Fruit fly (Drosophila melanogaster) whole organism, embryonic: ENCODE results near the gene brat.

Source experiments
- BEAF-32 ChIP-seq: fragments of 200-800 bp; sonication (Bioruptor generic); optimal IDR thresholded peaks from 3 replicates; lab custom pipeline; 2017; ENCODE audit warnings: missing biosample characterization, missing genetic modification characterization, mild to moderate bottlenecking, moderate library complexity, missing genetic modification reagents
- BtbVII ChIP-seq: fragments of 200-800 bp; sonication (Bioruptor generic); optimal IDR thresholded peaks from 3 replicates; lab custom pipeline; 2017; ENCODE audit warnings: missing biosample characterization, mild to moderate bottlenecking, missing genetic modification characterization
- C15 ChIP-seq: fragments of 200-800 bp; sonication (Bioruptor generic); IDR thresholded peaks from 3 replicates; pipeline ENCODE4 v1.3.6; 2022; ENCODE audit warnings: missing biosample characterization, missing genetic modification characterization
- CG12659 ChIP-seq: fragments of 200-800 bp; sonication (Bioruptor generic); optimal IDR thresholded peaks from 3 replicates; lab custom pipeline; 2017; ENCODE audit warnings: mild to moderate bottlenecking, missing biosample characterization, missing genetic modification reagents, missing genetic modification characterization
- CG13424 ChIP-seq: fragments of 200-800 bp; sonication (Bioruptor generic); optimal IDR thresholded peaks from 2 replicates; lab custom pipeline; 2019; ENCODE audit warnings: missing biosample characterization, mild to moderate bottlenecking, missing genetic modification characterization, moderate library complexity
- CG13775 ChIP-seq: fragments of 200-800 bp; sonication (Bioruptor generic); optimal IDR thresholded peaks from 3 replicates; lab custom pipeline; 2017; ENCODE audit warnings: missing biosample characterization, mild to moderate bottlenecking, missing genetic modification characterization
- CG14050 ChIP-seq: fragments of 200-800 bp; sonication (Bioruptor generic); IDR thresholded peaks from 3 replicates; pipeline ENCODE4 v1.3.6; 2022; ENCODE audit warnings: missing biosample characterization, missing genetic modification characterization
- CG14441 ChIP-seq: fragments of 200-800 bp; sonication (Bioruptor generic); IDR thresholded peaks from 2 replicates; pipeline ENCODE4 v1.3.6; 2022; ENCODE audit warnings: missing biosample characterization, missing genetic modification characterization
- CG14667 ChIP-seq: fragments of 200-800 bp; sonication (Bioruptor generic); IDR thresholded peaks from 2 replicates; pipeline ENCODE4 v1.3.6; 2022; ENCODE audit warnings: missing biosample characterization, missing genetic modification characterization
- CG1603 ChIP-seq: fragments of 200-800 bp; sonication (Bioruptor generic); optimal IDR thresholded peaks from 2 replicates; lab custom pipeline; 2019; ENCODE audit warnings: missing biosample characterization, mild to moderate bottlenecking, missing genetic modification characterization, moderate library complexity
- CG17328 ChIP-seq: fragments of 200-800 bp; sonication (Bioruptor generic); IDR thresholded peaks from 2 replicates; pipeline ENCODE4 v1.3.6; 2022; ENCODE audit warnings: missing biosample characterization, missing genetic modification characterization
- CG17912 ChIP-seq: fragments of 200-800 bp; sonication (Bioruptor generic); optimal IDR thresholded peaks from 2 replicates; lab custom pipeline; 2018; ENCODE audit warnings: missing biosample characterization, mild to moderate bottlenecking, missing genetic modification characterization
- CG2120 ChIP-seq: fragments of 200-800 bp; sonication (Bioruptor generic); optimal IDR thresholded peaks from 3 replicates; lab custom pipeline; 2016; ENCODE audit warnings: missing biosample characterization, missing genetic modification characterization
- CG2712 ChIP-seq: fragments of 200-800 bp; optimal IDR thresholded peaks from 3 replicates; lab custom pipeline; 2019; ENCODE audit warnings: missing biosample characterization, mild to moderate bottlenecking, missing genetic modification characterization, moderate library complexity
- CG2875 ChIP-seq: fragments of 200-800 bp; sonication (Bioruptor generic); optimal IDR thresholded peaks from 2 replicates; lab custom pipeline; 2017; ENCODE audit warnings: missing biosample characterization, mild to moderate bottlenecking, missing genetic modification characterization, missing genetic modification reagents
- CG3838 ChIP-seq: fragments of 200-800 bp; sonication (Bioruptor generic); optimal IDR thresholded peaks from 3 replicates; lab custom pipeline; 2016; ENCODE audit warnings: missing biosample characterization, missing genetic modification characterization
- CG4617 ChIP-seq: fragments of 200-800 bp; sonication (Bioruptor generic); optimal IDR thresholded peaks from 3 replicates; lab custom pipeline; 2016; ENCODE audit warnings: missing biosample characterization, missing genetic modification characterization, borderline replicate concordance
- CG4730 ChIP-seq: fragments of 200-800 bp; sonication (Bioruptor generic); IDR thresholded peaks from 2 replicates; pipeline ENCODE4 v1.3.6; 2022; ENCODE audit warnings: missing biosample characterization, missing genetic modification characterization
- CG6791 ChIP-seq: fragments of 200-800 bp; sonication (Bioruptor generic); IDR thresholded peaks from 3 replicates; pipeline ENCODE4 v1.3.6; 2022; ENCODE audit warnings: missing biosample characterization, missing genetic modification characterization; ENCODE audit not compliant: partially characterized antibody
- CG7357 ChIP-seq: fragments of 200-800 bp; sonication (Bioruptor generic); IDR thresholded peaks from 3 replicates; pipeline ENCODE4 v1.3.6; 2022; ENCODE audit warnings: missing biosample characterization, missing genetic modification characterization
- CG7786 ChIP-seq: fragments of 200-800 bp; sonication (Bioruptor generic); optimal IDR thresholded peaks from 2 replicates; lab custom pipeline; 2016; ENCODE audit warnings: missing biosample characterization, missing genetic modification characterization
- CG7963 ChIP-seq: fragments of 200-800 bp; sonication (Bioruptor generic); IDR thresholded peaks from 3 replicates; pipeline ENCODE4 v1.3.6; 2022; ENCODE audit warnings: missing biosample characterization, missing genetic modification characterization; ENCODE audit not compliant: partially characterized antibody
- CG8388 ChIP-seq: fragments of 200-800 bp; sonication (Bioruptor generic); optimal IDR thresholded peaks from 2 replicates; lab custom pipeline; 2019; ENCODE audit warnings: missing biosample characterization, mild to moderate bottlenecking, missing genetic modification characterization, moderate library complexity
- CG9797 ChIP-seq: fragments of 200-800 bp; sonication (Bioruptor generic); optimal IDR thresholded peaks from 3 replicates; lab custom pipeline; 2018; ENCODE audit warnings: missing biosample characterization, mild to moderate bottlenecking, missing genetic modification characterization
- Doc2 ChIP-seq: fragments of 200-800 bp; sonication (Bioruptor generic); IDR thresholded peaks from 2 replicates; pipeline ENCODE4 v1.3.6; 2022; ENCODE audit warnings: missing biosample characterization, missing genetic modification characterization
- Drgx ChIP-seq: fragments of 200-800 bp; sonication (Bioruptor generic); IDR thresholded peaks from 2 replicates; pipeline ENCODE4 v1.3.6; 2022; ENCODE audit warnings: missing biosample characterization, missing genetic modification characterization
- HLH4C ChIP-seq: fragments of 200-800 bp; sonication (Bioruptor generic); IDR thresholded peaks from 3 replicates; pipeline ENCODE4 v1.3.6; 2022; ENCODE audit warnings: missing biosample characterization, missing genetic modification characterization; ENCODE audit not compliant: partially characterized antibody
- Jarid2 ChIP-seq: fragments of 200-800 bp; sonication (Bioruptor generic); optimal IDR thresholded peaks from 3 replicates; lab custom pipeline; 2017; ENCODE audit warnings: mild to moderate bottlenecking, missing biosample characterization, missing genetic modification reagents, missing genetic modification characterization
- Med ChIP-seq: fragments of 200-800 bp; sonication (Bioruptor generic); peaks from one replicate; lab custom pipeline; 2016; ENCODE audit warnings: missing biosample characterization, missing genetic modification characterization, mild to moderate bottlenecking, inconsistent platforms, moderate library complexity
- Neu2 ChIP-seq: fragments of 200-800 bp; sonication (Bioruptor generic); optimal IDR thresholded peaks from 3 replicates; lab custom pipeline; 2016; ENCODE audit warnings: missing biosample characterization, missing genetic modification characterization, borderline replicate concordance
- Oli ChIP-seq: fragments of 200-800 bp; sonication (Bioruptor generic); optimal IDR thresholded peaks from 2 replicates; lab custom pipeline; 2018; ENCODE audit warnings: missing biosample characterization, mild to moderate bottlenecking, missing genetic modification characterization, moderate library complexity
- Ptx1 ChIP-seq: fragments of 200-800 bp; sonication (Bioruptor generic); IDR thresholded peaks from 2 replicates; pipeline ENCODE4 v1.3.6; 2022; ENCODE audit warnings: missing biosample characterization, missing genetic modification characterization
- Ravus ChIP-seq: fragments of 200-800 bp; sonication (Bioruptor generic); IDR thresholded peaks from 2 replicates; pipeline ENCODE4 v1.3.6; 2022; ENCODE audit warnings: missing biosample characterization, missing genetic modification characterization
- Sox102F ChIP-seq: fragments of 200-800 bp; sonication (Bioruptor generic); optimal IDR thresholded peaks from 2 replicates; lab custom pipeline; 2018; ENCODE audit warnings: missing biosample characterization, mild to moderate bottlenecking, missing genetic modification characterization, moderate library complexity
- Stat92E ChIP-seq, 3 experiments: fragments of >200 bp in 2 of 3; fragments of 200-800 bp in 1 of 3; sonication (Bioruptor generic) in 1 of 3; optimal IDR thresholded peaks; 2 replicates each; lab custom pipeline; 2017 to 2019; ENCODE audit warnings: missing biosample characterization in 3 of 3, missing genetic modification characterization in 3 of 3, mild to moderate bottlenecking in 1 of 3, moderate library complexity in 1 of 3
- Taf1 ChIP-seq: fragments of 200-800 bp; sonication (Bioruptor generic); IDR thresholded peaks from 2 replicates; pipeline ENCODE4 v1.3.6; 2022; ENCODE audit warnings: missing biosample characterization, missing genetic modification characterization
- aop ChIP-seq: fragments of 200-800 bp; sonication (Bioruptor generic); IDR thresholded peaks from 2 replicates; pipeline ENCODE4 v1.3.6; 2022; ENCODE audit warnings: missing biosample characterization, missing genetic modification characterization
- ci ChIP-seq: fragments of 200-800 bp; sonication (Bioruptor generic); IDR thresholded peaks from 3 replicates; pipeline ENCODE4 v1.3.6; 2022; ENCODE audit warnings: missing biosample characterization, missing genetic modification characterization
- disco-r ChIP-seq: fragments of 200-800 bp; sonication (Bioruptor generic); optimal IDR thresholded peaks from 2 replicates; lab custom pipeline; 2016; ENCODE audit warnings: missing biosample characterization, missing genetic modification characterization
- dmrt99B ChIP-seq: fragments of 200-800 bp; sonication (Bioruptor generic); optimal IDR thresholded peaks from 2 replicates; lab custom pipeline; 2018; ENCODE audit warnings: missing biosample characterization, mild to moderate bottlenecking, missing genetic modification characterization, moderate library complexity
- fd3F ChIP-seq: fragments of 200-800 bp; sonication (Bioruptor generic); optimal IDR thresholded peaks from 2 replicates; lab custom pipeline; 2018; ENCODE audit warnings: missing biosample characterization, mild to moderate bottlenecking, missing genetic modification characterization, moderate library complexity
- fd64A ChIP-seq: fragments of 200-800 bp; sonication (Bioruptor generic); optimal IDR thresholded peaks from 3 replicates; lab custom pipeline; 2018; ENCODE audit warnings: missing biosample characterization, mild to moderate bottlenecking, missing genetic modification characterization
- jing ChIP-seq: fragments of 200-800 bp; sonication (Bioruptor generic); optimal IDR thresholded peaks from 2 replicates; lab custom pipeline; 2018; ENCODE audit warnings: missing biosample characterization, mild to moderate bottlenecking, missing genetic modification characterization
- lab ChIP-seq: fragments of 200-800 bp; sonication (Bioruptor generic); optimal IDR thresholded peaks from 3 replicates; lab custom pipeline; 2017; ENCODE audit warnings: missing biosample characterization, missing genetic modification characterization, mild to moderate bottlenecking, moderate library complexity, missing genetic modification reagents
- lbe ChIP-seq: fragments of 200-800 bp; sonication (Bioruptor generic); optimal IDR thresholded peaks from 2 replicates; lab custom pipeline; 2016; ENCODE audit warnings: missing biosample characterization, mild to moderate bottlenecking, missing genetic modification characterization
- luna ChIP-seq: fragments of 200-800 bp; sonication (Bioruptor generic); optimal IDR thresholded peaks from 2 replicates; lab custom pipeline; 2016; ENCODE audit warnings: missing biosample characterization, missing genetic modification characterization
- mam ChIP-seq: fragments of 200-800 bp; sonication (Bioruptor generic); optimal IDR thresholded peaks from 3 replicates; lab custom pipeline; 2016; ENCODE audit warnings: missing biosample characterization, missing genetic modification characterization
- pum ChIP-seq: fragments of 200-800 bp; sonication (Bioruptor generic); optimal IDR thresholded peaks from 2 replicates; lab custom pipeline; 2016; ENCODE audit warnings: missing biosample characterization, missing genetic modification characterization
- ro ChIP-seq: fragments of 200-800 bp; sonication (Bioruptor generic); IDR thresholded peaks from 2 replicates; pipeline ENCODE4 v1.3.6; 2022; ENCODE audit warnings: missing biosample characterization, missing genetic modification characterization
- row ChIP-seq: fragments of 200-800 bp; sonication (Bioruptor generic); IDR thresholded peaks from 3 replicates; pipeline ENCODE4 v1.3.6; 2022; ENCODE audit warnings: missing biosample characterization, missing genetic modification characterization
- sens ChIP-seq: fragments of 200-800 bp; sonication (Bioruptor generic); peaks from one replicate; lab custom pipeline; 2016; ENCODE audit warnings: missing biosample characterization, missing genetic modification characterization

The brat gene

DNA sequence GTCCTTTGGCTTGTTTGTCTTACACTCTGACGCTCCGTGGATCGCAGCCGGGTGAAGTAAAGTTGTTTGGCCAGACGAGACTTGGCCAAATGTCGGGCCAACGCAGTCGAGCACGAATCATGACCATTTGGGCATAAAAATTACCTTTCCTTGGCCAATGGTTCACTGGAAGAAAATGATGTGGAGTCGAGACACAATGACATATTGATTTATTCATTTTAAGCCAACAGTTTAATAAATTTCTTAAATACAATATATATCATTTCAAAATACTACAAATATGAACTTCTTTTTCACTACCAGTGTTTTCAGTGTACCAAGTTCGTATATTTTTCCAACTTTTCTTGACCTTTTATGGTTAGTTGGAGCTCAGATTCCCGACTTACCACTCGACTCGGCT, 68.2 kb downstream of the brat start:
- TF ChIP-seq aop (GFP tag; lab: Robert Waterston, UW) (no peak), fd3F (no peak), CG7786 (GFP tag; lab: Kevin White, UChicago) (no peak), BEAF-32 (GFP tag; lab: Kevin White, UChicago) (no peak), ci (GFP tag; lab: Robert Waterston, UW) (peak; percentile 36; the same call in 1 of the 3 replicates), HLH4C (no peak), CG7357 (GFP tag; lab: Robert Waterston, UW) (no peak), Ptx1 (GFP tag; lab: Robert Waterston, UW) (peak; percentile 46), CG13775 (no peak), ro (GFP tag; lab: Robert Waterston, UW) (no peak), Oli (tag; lab: Kevin White, UChicago) (no peak), CG17912 (GFP tag; lab: Kevin White, UChicago) (no peak), CG14667 (no peak), jing (no peak), fd64A (GFP tag; lab: Kevin White, UChicago) (no peak), CG4730 (no peak), Taf1 (GFP tag; lab: Robert Waterston, UW) (no peak), CG2712 (no peak), C15 (GFP tag; lab: Robert Waterston, UW) (no peak), CG8388 (GFP tag; lab: Kevin White, UChicago) (no peak), CG4617 (no peak), dmrt99B (tag; lab: Kevin White, UChicago) (peak; percentile 9), BtbVII (GFP tag; lab: Kevin White, UChicago) (no peak), CG14050 (no peak), CG12659 (no peak), Sox102F (GFP tag; lab: Kevin White, UChicago) (peak; percentile 4), CG17328 (GFP tag; lab: Robert Waterston, UW) (peak; percentile 46; the same call in 1 of the 2 replicates), CG6791 (GFP tag; lab: Robert Waterston, UW) (no peak), pum (GFP tag; lab: Kevin White, UChicago) (no peak), CG14441 (GFP tag; lab: Robert Waterston, UW) (no peak), Jarid2 (no peak), Stat92E (GFP tag; optimal IDR thresholded peaks at IDR 0.05; lab: Kevin White, UChicago) (no peak), mam (GFP tag; lab: Kevin White, UChicago) (no peak), CG2875 (no peak), CG9797 (GFP tag; lab: Kevin White, UChicago) (no peak), Neu2 (GFP tag; lab: Kevin White, UChicago) (no peak), luna (GFP tag; lab: Kevin White, UChicago) (no peak), Ravus (no peak), CG3838 (no peak), Doc2 (GFP tag; lab: Robert Waterston, UW) (no peak), CG13424 (no peak), lbe (GFP tag; lab: Kevin White, UChicago) (peak; percentile 30), CG1603 (tag; lab: Kevin White, UChicago) (no peak), lab (no peak), disco-r (GFP tag; lab: Kevin White, UChicago) (no peak), sens (GFP tag; lab: Kevin White, UChicago) (peak; percentile 43), Med (no peak), CG7963 (GFP tag; lab: Robert Waterston, UW) (no peak), Drgx (GFP tag; lab: Robert Waterston, UW) (peak; percentile 67), row (GFP tag; lab: Robert Waterston, UW) (peak; percentile 41; the same call in 1 of the 3 replicates), CG2120 (no peak)
